Worm (Caenorhabditis elegans) whole organism, mixed stage, embryonic: ENCODE data around the gene C18F10.7.

ENCODE experiments used
- M03D4.4 ChIP-seq: sonication (generic microtip); optimal IDR thresholded peaks from 2 replicates; lab custom pipeline; 2017; ENCODE audit warnings: mild to moderate bottlenecking, missing genetic modification characterization, missing compliant biosample characterization
- bed-3 ChIP-seq: fragments of 200-800 bp; sonication (Bioruptor generic); optimal IDR thresholded peaks from 3 replicates; lab custom pipeline; 2018; ENCODE audit warnings: mild to moderate bottlenecking, missing genetic modification characterization, moderate library complexity, missing compliant biosample characterization
- blmp-1 ChIP-seq: fragments of 150-350 bp; optimal IDR thresholded peaks from 2 replicates; lab custom pipeline; 2014; ENCODE audit warnings: missing biosample characterization, missing genetic modification characterization
- ceh-43 ChIP-seq: fragments of 200-800 bp; sonication (Bioruptor generic); optimal IDR thresholded peaks from 2 replicates; lab custom pipeline; 2018; ENCODE audit warnings: mild to moderate bottlenecking, missing genetic modification characterization, moderate library complexity, missing compliant biosample characterization
- ces-1 ChIP-seq: fragments of 150-350 bp; optimal IDR thresholded peaks from 2 replicates; lab custom pipeline; 2014; ENCODE audit warnings: missing biosample characterization, missing genetic modification reagents, missing genetic modification characterization
- cnd-1 ChIP-seq: fragments of 200-800 bp; sonication (Bioruptor generic); optimal IDR thresholded peaks from 2 replicates; lab custom pipeline; 2018; ENCODE audit warnings: mild to moderate bottlenecking, missing genetic modification characterization, missing compliant biosample characterization
- drap-1 ChIP-seq: fragments of 200-800 bp; sonication (Bioruptor generic); optimal IDR thresholded peaks from 3 replicates; lab custom pipeline; 2018; ENCODE audit warnings: mild to moderate bottlenecking, missing genetic modification characterization, missing compliant biosample characterization
- elt-1 ChIP-seq: sonication (generic microtip); optimal IDR thresholded peaks from 2 replicates; lab custom pipeline; 2017; ENCODE audit warnings: missing genetic modification characterization, mild to moderate bottlenecking, missing compliant biosample characterization, antibody characterized with exemption, moderate library complexity, borderline replicate concordance; ENCODE audit not compliant: insufficient read depth
- elt-3 ChIP-seq: fragments of 150-350 bp; optimal IDR thresholded peaks from 2 replicates; lab custom pipeline; 2014; ENCODE audit warnings: missing biosample characterization, missing genetic modification characterization
- flh-1 ChIP-seq: fragments of 200-800 bp; sonication (Bioruptor generic); optimal IDR thresholded peaks from 2 replicates; lab custom pipeline; 2018; ENCODE audit warnings: mild to moderate bottlenecking, missing genetic modification characterization, moderate library complexity, missing compliant biosample characterization
- ham-2 ChIP-seq: fragments of 200-800 bp; sonication (Bioruptor generic); optimal IDR thresholded peaks from 2 replicates; lab custom pipeline; 2018; ENCODE audit warnings: mild to moderate bottlenecking, missing genetic modification characterization, missing compliant biosample characterization
- hlh-1 ChIP-seq: fragments of 150-350 bp; optimal IDR thresholded peaks from 2 replicates; lab custom pipeline; 2014; ENCODE audit warnings: missing biosample characterization, missing genetic modification reagents, missing genetic modification characterization
- lin-13 ChIP-seq: fragments of 150-350 bp; optimal IDR thresholded peaks from 2 replicates; lab custom pipeline; 2014; ENCODE audit warnings: missing biosample characterization, missing genetic modification characterization
- lin-32 ChIP-seq: fragments of 200-800 bp; sonication (Bioruptor generic); optimal IDR thresholded peaks from 2 replicates; lab custom pipeline; 2018; ENCODE audit warnings: mild to moderate bottlenecking, missing genetic modification characterization, missing compliant biosample characterization
- lsy-2 ChIP-seq: fragments of 150-350 bp; optimal IDR thresholded peaks from 2 replicates; lab custom pipeline; 2014; ENCODE audit warnings: missing biosample characterization, missing genetic modification characterization
- mab-5 ChIP-seq: fragments of 150-350 bp; optimal IDR thresholded peaks from 2 replicates; lab custom pipeline; 2014; ENCODE audit warnings: missing biosample characterization, missing genetic modification characterization
- mep-1 ChIP-seq: fragments of 150-350 bp; optimal IDR thresholded peaks from 2 replicates; lab custom pipeline; 2017; ENCODE audit warnings: missing biosample characterization, missing genetic modification reagents, missing genetic modification characterization, inconsistent platforms
- mls-2 ChIP-seq: sonication (generic microtip); optimal IDR thresholded peaks from 2 replicates; lab custom pipeline; 2016; ENCODE audit warnings: mild to moderate bottlenecking, missing genetic modification characterization, moderate library complexity, missing compliant biosample characterization
- nhr-12 ChIP-seq: fragments of 150-350 bp; optimal IDR thresholded peaks from 2 replicates; lab custom pipeline; 2014; ENCODE audit warnings: missing biosample characterization, missing genetic modification characterization
- nhr-2 ChIP-seq: fragments of 150-350 bp; optimal IDR thresholded peaks from 2 replicates; lab custom pipeline; 2014; ENCODE audit warnings: missing biosample characterization, missing genetic modification characterization
- nhr-237 ChIP-seq: fragments of 150-350 bp; optimal IDR thresholded peaks from 2 replicates; lab custom pipeline; 2014; ENCODE audit warnings: missing biosample characterization, missing genetic modification characterization
- nhr-28 ChIP-seq: fragments of 150-350 bp; optimal IDR thresholded peaks from 2 replicates; lab custom pipeline; 2014; ENCODE audit warnings: missing biosample characterization, missing genetic modification characterization
- nhr-76 ChIP-seq: sonication (generic microtip); optimal IDR thresholded peaks from 2 replicates; lab custom pipeline; 2017; ENCODE audit warnings: missing biosample characterization, missing genetic modification characterization
- pha-4 ChIP-seq: fragments of 150-350 bp; optimal IDR thresholded peaks from 2 replicates; lab custom pipeline; 2018; ENCODE audit warnings: missing biosample characterization, missing genetic modification reagents, missing genetic modification characterization
- sem-2 ChIP-seq: fragments of 200-800 bp; sonication (Bioruptor generic); optimal IDR thresholded peaks from 2 replicates; lab custom pipeline; 2018; ENCODE audit warnings: mild to moderate bottlenecking, missing genetic modification characterization, missing compliant biosample characterization
- snpc-4 ChIP-seq: fragments of 150-350 bp; optimal IDR thresholded peaks from 2 replicates; lab custom pipeline; 2014; ENCODE audit warnings: missing biosample characterization, missing genetic modification characterization
- tbx-8 ChIP-seq: fragments of 200-800 bp; sonication (Bioruptor generic); optimal IDR thresholded peaks from 2 replicates; lab custom pipeline; 2018; ENCODE audit warnings: mild to moderate bottlenecking, missing genetic modification characterization, moderate library complexity, missing compliant biosample characterization
- unc-120 ChIP-seq: sonication (generic microtip); optimal IDR thresholded peaks from 2 replicates; lab custom pipeline; 2017; ENCODE audit warnings: missing genetic modification characterization, missing compliant biosample characterization; ENCODE audit not compliant: poor library complexity, severe bottlenecking
- unc-39 ChIP-seq: fragments of 150-350 bp; optimal IDR thresholded peaks from 2 replicates; lab custom pipeline; 2014; ENCODE audit warnings: missing biosample characterization, missing genetic modification characterization
- unc-62 ChIP-seq: fragments of 150-350 bp; optimal IDR thresholded peaks from 2 replicates; lab custom pipeline; 2014; ENCODE audit warnings: missing biosample characterization, missing genetic modification reagents, missing genetic modification characterization
- zip-8 ChIP-seq: fragments of 150-350 bp; optimal IDR thresholded peaks from 2 replicates; lab custom pipeline; 2014; ENCODE audit warnings: missing biosample characterization, missing genetic modification characterization
- ztf-11 ChIP-seq: fragments of 150-350 bp; optimal IDR thresholded peaks from 2 replicates; lab custom pipeline; 2014; ENCODE audit warnings: missing biosample characterization, missing genetic modification characterization

Gene C18F10.7

ce11 chrIII:6278301-6278827 lies at the start of gene C18F10.7:
TSS of gene C18F10.7 (minus strand) at chrIII:6278351.
- TF ChIP-seq M03D4.4 (tag; lab: Kevin White, UChicago) (no peak), mep-1 (tag; lab: Kevin White, UChicago) (peak; percentile 45), lin-13 (tag; lab: Kevin White, UChicago) (peak; percentile 21), nhr-12 (tag; lab: Kevin White, UChicago) (no peak), lsy-2 (tag; lab: Kevin White, UChicago) (no peak), pha-4 (tag; lab: Kevin White, UChicago) (peak; percentile 48), ces-1 (peak; percentile 51), cnd-1 (tag; lab: Kevin White, UChicago) (no peak)

- no peak for TF ChIP-seq sem-2 (GFP tag; lab: Kevin White, UChicago)
- TF ChIP-seq unc-39 (tag; lab: Kevin White, UChicago): no peak
- no peak for TF ChIP-seq bed-3 (GFP tag; lab: Kevin White, UChicago)
- no peak for TF ChIP-seq nhr-2 (tag; lab: Kevin White, UChicago)
- no peak for TF ChIP-seq blmp-1
- no peak for TF ChIP-seq nhr-76 (tag; lab: Kevin White, UChicago)
- no peak for TF ChIP-seq cnd-1 (tag; lab: Kevin White, UChicago)
- TF ChIP-seq unc-120 (tag; lab: Kevin White, UChicago): no peak
- no peak for TF ChIP-seq flh-1 (GFP tag; lab: Kevin White, UChicago)
- TF ChIP-seq ztf-11 (tag; lab: Kevin White, UChicago): no peak
- TF ChIP-seq nhr-12 (tag; lab: Kevin White, UChicago): no peak
- TF ChIP-seq elt-3 (tag; lab: Kevin White, UChicago): no peak
- TF ChIP-seq mls-2 (tag; lab: Kevin White, UChicago): no peak
- no peak for TF ChIP-seq snpc-4 (tag; lab: Kevin White, UChicago)
- no peak for TF ChIP-seq pha-4 (tag; lab: Kevin White, UChicago)
- no peak for TF ChIP-seq M03D4.4 (tag; lab: Kevin White, UChicago)
- no peak for TF ChIP-seq lin-13 (tag; lab: Kevin White, UChicago)
- TF ChIP-seq nhr-237 (tag; lab: Kevin White, UChicago): no peak
- TF ChIP-seq lsy-2 (tag; lab: Kevin White, UChicago): no peak
Measured at ce11 chrIII:6324139-6324538, 46.0 kb upstream of the C18F10.7 start, which contains the start of gene C56G2.5. TSS of gene C56G2.5 (minus strand) at chrIII:6324239.

DNA sequence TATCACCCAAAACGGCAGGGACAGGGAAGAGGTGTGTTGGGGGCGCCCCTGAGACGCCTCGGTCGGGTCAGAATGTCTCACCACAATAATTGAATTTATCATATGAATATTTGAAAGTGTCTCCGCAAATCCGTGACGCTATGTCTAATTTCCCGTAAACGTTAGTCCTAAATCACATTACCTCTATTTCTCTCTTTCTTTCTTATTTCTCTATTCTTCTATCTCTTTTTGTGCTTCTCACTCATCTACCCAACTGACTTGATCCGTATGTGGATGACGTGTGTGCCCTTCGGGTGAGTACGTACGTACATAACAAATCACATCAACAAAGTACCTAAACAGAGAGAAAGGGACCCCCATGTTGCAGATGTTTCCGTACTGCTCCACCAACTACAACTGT lies 39.2 kb upstream of the C18F10.7 start:
- TF ChIP-seq flh-1 (GFP tag; lab: Kevin White, UChicago) (no peak), ces-1 (peak; percentile 98)

- TF ChIP-seq unc-120 (tag; lab: Kevin White, UChicago) (no peak), zip-8 (tag; lab: Kevin White, UChicago) (no peak), mep-1 (tag; lab: Kevin White, UChicago) (no peak), ham-2 (no peak), elt-3 (tag; lab: Kevin White, UChicago) (no peak), elt-1 (tag; lab: Kevin White, UChicago) (no peak), nhr-76 (tag; lab: Kevin White, UChicago) (no peak), tbx-8 (no peak), M03D4.4 (tag; lab: Kevin White, UChicago) (no peak), lin-32 (GFP tag; lab: Kevin White, UChicago) (no peak), mls-2 (tag; lab: Kevin White, UChicago) (no peak), nhr-12 (tag; lab: Kevin White, UChicago) (no peak), cnd-1 (tag; lab: Kevin White, UChicago) (no peak), nhr-28 (tag; lab: Kevin White, UChicago) (no peak), nhr-237 (tag; lab: Kevin White, UChicago) (no peak), mab-5 (no peak), hlh-1 (tag; lab: Kevin White, UChicago) (no peak)
Measured at ce11 chrIII:6316795-6317194, 38.6 kb upstream of the C18F10.7 start.

ce11 chrIII:6315515-6315914 lies 37.4 kb upstream of the C18F10.7 start:
- TF ChIP-seq tbx-8 (no peak), ceh-43 (GFP tag; lab: Kevin White, UChicago) (no peak), cnd-1 (tag; lab: Kevin White, UChicago) (no peak), unc-62 (GFP tag; lab: Kevin White, UChicago) (no peak), blmp-1 (no peak), nhr-28 (tag; lab: Kevin White, UChicago) (no peak), mls-2 (tag; lab: Kevin White, UChicago) (no peak), unc-120 (tag; lab: Kevin White, UChicago) (no peak), drap-1 (GFP tag; lab: Kevin White, UChicago) (no peak), snpc-4 (tag; lab: Kevin White, UChicago) (no peak), nhr-76 (tag; lab: Kevin White, UChicago) (no peak), ces-1 (no peak), zip-8 (tag; lab: Kevin White, UChicago) (no peak), nhr-2 (tag; lab: Kevin White, UChicago) (no peak)
